Fruit fly (Drosophila melanogaster) whole organism, prepupa: ENCODE measurements around the gene Fit2.
A peak's percentile ranks its signal among the peaks of the same experiment; 100 is the strongest.

Experiments used
- CG10631 ChIP-seq: fragments of 200-800 bp; sonication (Bioruptor generic); optimal IDR thresholded peaks from 2 replicates; lab custom pipeline; 2016; ENCODE audit warnings: missing biosample characterization, missing genetic modification characterization
- CG10669 ChIP-seq: fragments of 200-800 bp; sonication (Bioruptor generic); optimal IDR thresholded peaks from 3 replicates; lab custom pipeline; 2018; ENCODE audit warnings: missing biosample characterization, mild to moderate bottlenecking, missing genetic modification characterization, moderate library complexity
- CG11762 ChIP-seq: fragments of 200-800 bp; sonication (Bioruptor generic); optimal IDR thresholded peaks from 3 replicates; lab custom pipeline; 2016; ENCODE audit warnings: missing biosample characterization, missing genetic modification characterization; ENCODE audit not compliant: insufficient read depth
- CG11902 ChIP-seq: fragments of 200-800 bp; sonication (Bioruptor generic); optimal IDR thresholded peaks from 3 replicates; lab custom pipeline; 2016; ENCODE audit warnings: missing biosample characterization, missing genetic modification characterization
- CG1621 ChIP-seq: fragments of 200-800 bp; sonication (Bioruptor generic); optimal IDR thresholded peaks from 3 replicates; lab custom pipeline; 2018; ENCODE audit warnings: missing biosample characterization, mild to moderate bottlenecking, missing genetic modification characterization
- CG16779 ChIP-seq: fragments of 200-800 bp; sonication (Bioruptor generic); optimal IDR thresholded peaks from 3 replicates; lab custom pipeline; 2017; ENCODE audit warnings: missing biosample characterization, mild to moderate bottlenecking, missing genetic modification characterization
- CG32006 ChIP-seq: fragments of 200-800 bp; sonication (Bioruptor generic); optimal IDR thresholded peaks from 3 replicates; lab custom pipeline; 2017; ENCODE audit warnings: missing biosample characterization, mild to moderate bottlenecking, missing genetic modification characterization
- CG3919 ChIP-seq: fragments of 200-800 bp; sonication (Bioruptor generic); optimal IDR thresholded peaks from 3 replicates; lab custom pipeline; 2016; ENCODE audit warnings: missing biosample characterization, missing genetic modification characterization
- CG6163 ChIP-seq: fragments of 200-800 bp; sonication (Bioruptor generic); IDR thresholded peaks from 3 replicates; pipeline ENCODE4 v1.3.6; 2022; ENCODE audit warnings: missing biosample characterization, missing genetic modification characterization
- CG6276 ChIP-seq: fragments of 200-800 bp; sonication (Bioruptor generic); optimal IDR thresholded peaks from 2 replicates; lab custom pipeline; 2017; ENCODE audit warnings: missing biosample characterization, mild to moderate bottlenecking, missing genetic modification characterization
- CG6792 ChIP-seq: fragments of 200-800 bp; sonication (Bioruptor generic); optimal IDR thresholded peaks from 3 replicates; lab custom pipeline; 2016; ENCODE audit warnings: missing biosample characterization, missing genetic modification characterization
- CG6854 ChIP-seq: fragments of 200-800 bp; sonication (Bioruptor generic); optimal IDR thresholded peaks from 2 replicates; lab custom pipeline; 2017; ENCODE audit warnings: missing biosample characterization, mild to moderate bottlenecking, missing genetic modification characterization
- CG8119 ChIP-seq: fragments of 200-800 bp; sonication (Bioruptor generic); IDR thresholded peaks from 3 replicates; pipeline ENCODE4 v1.3.6; 2022; ENCODE audit warnings: missing biosample characterization, missing genetic modification characterization
- CG8319 ChIP-seq: fragments of 200-800 bp; sonication (Bioruptor generic); optimal IDR thresholded peaks from 3 replicates; lab custom pipeline; 2016; ENCODE audit warnings: missing biosample characterization, missing genetic modification characterization
- CG8632 ChIP-seq: fragments of 200-800 bp; sonication (Bioruptor generic); optimal IDR thresholded peaks from 3 replicates; lab custom pipeline; 2016; ENCODE audit warnings: missing biosample characterization, missing genetic modification characterization
- Eip78C ChIP-seq: fragments of 200-800 bp; sonication (Bioruptor generic); peaks from one replicate; lab custom pipeline; 2016; ENCODE audit warnings: missing biosample characterization, missing genetic modification characterization
- Eip93F ChIP-seq: fragments of 200-800 bp; sonication (Bioruptor generic); optimal IDR thresholded peaks from 2 replicates; lab custom pipeline; 2016; ENCODE audit warnings: missing biosample characterization, mild to moderate bottlenecking, missing genetic modification characterization
- Ets21C ChIP-seq: fragments of 200-800 bp; sonication (Bioruptor generic); optimal IDR thresholded peaks from 3 replicates; lab custom pipeline; 2016; ENCODE audit warnings: missing biosample characterization, missing genetic modification characterization
- Ets96B ChIP-seq: fragments of 200-800 bp; optimal IDR thresholded peaks from 2 replicates; lab custom pipeline; 2019; ENCODE audit warnings: missing biosample characterization, mild to moderate bottlenecking, missing genetic modification characterization, moderate library complexity
- Hr38 ChIP-seq: sonication (Bioruptor generic); optimal IDR thresholded peaks from 2 replicates; lab custom pipeline; 2016; ENCODE audit warnings: missing biosample characterization, missing genetic modification characterization
- Hr4 ChIP-seq: fragments of 200-800 bp; sonication (Bioruptor generic); optimal IDR thresholded peaks from 3 replicates; lab custom pipeline; 2016; ENCODE audit warnings: missing biosample characterization, missing genetic modification characterization
- Lpt ChIP-seq: fragments of 200-800 bp; sonication (Bioruptor generic); optimal IDR thresholded peaks from 3 replicates; lab custom pipeline; 2016; ENCODE audit warnings: missing biosample characterization, missing genetic modification characterization
- Smox ChIP-seq: fragments of 200-800 bp; sonication (Bioruptor generic); optimal IDR thresholded peaks from 3 replicates; lab custom pipeline; 2016; ENCODE audit warnings: missing biosample characterization, missing genetic modification characterization
- Sox14 ChIP-seq: fragments of 200-800 bp; sonication (Bioruptor generic); optimal IDR thresholded peaks from 3 replicates; lab custom pipeline; 2016; ENCODE audit warnings: missing biosample characterization, missing genetic modification characterization
- Sox15 ChIP-seq: fragments of 200-800 bp; sonication (Bioruptor generic); optimal IDR thresholded peaks from 3 replicates; lab custom pipeline; 2016; ENCODE audit warnings: missing biosample characterization, missing genetic modification characterization
- acj6 ChIP-seq: fragments of 200-800 bp; sonication (Bioruptor generic); optimal IDR thresholded peaks from 3 replicates; lab custom pipeline; 2016; ENCODE audit warnings: missing biosample characterization, missing genetic modification characterization
- cyc ChIP-seq: fragments of 200-800 bp; sonication (Bioruptor generic); optimal IDR thresholded peaks from 3 replicates; lab custom pipeline; 2016; ENCODE audit warnings: missing biosample characterization, missing genetic modification characterization
- eg ChIP-seq: fragments of 200-800 bp; sonication (Bioruptor generic); IDR thresholded peaks from 3 replicates; pipeline ENCODE4 v1.3.6; 2022; ENCODE audit warnings: missing biosample characterization, missing genetic modification characterization
- fd59A ChIP-seq: fragments of 200-800 bp; sonication (Bioruptor generic); optimal IDR thresholded peaks from 2 replicates; lab custom pipeline; 2017; ENCODE audit warnings: missing biosample characterization, mild to moderate bottlenecking, missing genetic modification characterization, missing genetic modification reagents
- fd85E ChIP-seq: fragments of 200-800 bp; sonication (Bioruptor generic); optimal IDR thresholded peaks from 3 replicates; lab custom pipeline; 2016; ENCODE audit warnings: missing biosample characterization, missing genetic modification characterization
- fkh ChIP-seq: fragments of 200-800 bp; sonication (Bioruptor generic); optimal IDR thresholded peaks from 3 replicates; lab custom pipeline; 2017; ENCODE audit warnings: missing biosample characterization, mild to moderate bottlenecking, missing genetic modification characterization, moderate library complexity
- net ChIP-seq: fragments of 200-800 bp; sonication (Bioruptor generic); optimal IDR thresholded peaks from 3 replicates; lab custom pipeline; 2016; ENCODE audit warnings: missing biosample characterization, missing genetic modification characterization
- pdm3 ChIP-seq: fragments of 200-800 bp; sonication (Bioruptor generic); optimal IDR thresholded peaks from 3 replicates; lab custom pipeline; 2016; ENCODE audit warnings: missing biosample characterization, missing genetic modification characterization
- salr ChIP-seq, 2 experiments: fragments of 200-800 bp; sonication (Bioruptor generic); optimal IDR thresholded peaks; 3 replicates each; lab custom pipeline; 2016 to 2018; ENCODE audit warnings: missing biosample characterization in 2 of 2, missing genetic modification characterization in 2 of 2, mild to moderate bottlenecking in 1 of 2
- spab ChIP-seq: fragments of 200-800 bp; sonication (Bioruptor generic); optimal IDR thresholded peaks from 2 replicates; lab custom pipeline; 2017; ENCODE audit warnings: missing biosample characterization, mild to moderate bottlenecking, missing genetic modification characterization, missing genetic modification reagents
- ss ChIP-seq, 2 experiments: fragments of 200-800 bp; sonication (Bioruptor generic); optimal IDR thresholded peaks; 2 replicates in 1 of 2; 3 replicates in 1 of 2; lab custom pipeline; 2017 to 2018; ENCODE audit warnings: mild to moderate bottlenecking in 2 of 2, missing biosample characterization in 2 of 2, missing genetic modification characterization in 2 of 2, moderate library complexity in 1 of 2
- topi ChIP-seq: fragments of 200-800 bp; sonication (Bioruptor generic); optimal IDR thresholded peaks from 3 replicates; lab custom pipeline; 2016; ENCODE audit warnings: missing biosample characterization, missing genetic modification characterization
- vri ChIP-seq: fragments of 200-800 bp; sonication (Bioruptor generic); optimal IDR thresholded peaks from 3 replicates; lab custom pipeline; 2016; ENCODE audit warnings: missing biosample characterization, mild to moderate bottlenecking, missing genetic modification characterization

Fit2 gene

dm6 chr3L:17015663-17016575 is 8.2 kb upstream of the Fit2 start, which contains the start of the genes CG6664 and CG7728 (continued):
- TF ChIP-seq CG6792 (peak; percentile 14), CG1621 (tag; lab: Kevin White, UChicago) (no peak), CG6854 (GFP tag; lab: Kevin White, UChicago) (no peak), CG16779 (no peak), net (no peak), fd85E (GFP tag; lab: Kevin White, UChicago) (no peak), Sox14 (GFP tag; lab: Kevin White, UChicago) (peak; percentile 42), Lpt (GFP tag; lab: Kevin White, UChicago) (peak; percentile 19), CG11902 (GFP tag; lab: Kevin White, UChicago) (peak; percentile 41), eg (GFP tag; lab: Robert Waterston, UW) (no peak; the same call in 2 of the 3 replicates), vri (GFP tag; lab: Kevin White, UChicago) (no peak), CG3919 (GFP tag; lab: Kevin White, UChicago) (peak; percentile 33), salr (GFP tag; optimal IDR thresholded peaks at IDR 0.05; lab: Kevin White, UChicago) (no peak), CG10631 (GFP tag; lab: Kevin White, UChicago) (no peak), CG32006 (GFP tag; lab: Kevin White, UChicago) (no peak), spab (GFP tag; lab: Kevin White, UChicago) (no peak), Ets96B (no peak), ss (GFP tag; optimal IDR thresholded peaks at IDR 0.05; lab: Kevin White, UChicago) (no peak), Hr4 (GFP tag; lab: Kevin White, UChicago) (no peak), Smox (GFP tag; lab: Kevin White, UChicago) (no peak), Sox15 (GFP tag; lab: Kevin White, UChicago) (peak; percentile 42), fd59A (GFP tag; lab: Kevin White, UChicago) (peak; percentile 34), acj6 (GFP tag; lab: Kevin White, UChicago) (no peak), pdm3 (GFP tag; lab: Kevin White, UChicago) (no peak)

dm6 chr3L:17016576-17016917 is 7.6 kb upstream of the Fit2 start:
- TF ChIP-seq Ets96B = no peak
- no peak for TF ChIP-seq CG8319 (GFP tag; lab: Kevin White, UChicago)
- no peak for TF ChIP-seq topi (GFP tag; lab: Kevin White, UChicago)
- no peak for TF ChIP-seq CG11762 (GFP tag; lab: Kevin White, UChicago)
- no peak for TF ChIP-seq salr (GFP tag; optimal IDR thresholded peaks at IDR 0.05; lab: Kevin White, UChicago)
- TF ChIP-seq acj6 (GFP tag; lab: Kevin White, UChicago) = no peak
- TF ChIP-seq Eip78C (GFP tag; lab: Kevin White, UChicago) = no peak
- no peak for TF ChIP-seq CG8119 (GFP tag; lab: Robert Waterston, UW)
- no peak for TF ChIP-seq Hr38 (GFP tag; lab: Kevin White, UChicago)
- no peak for TF ChIP-seq net
- TF ChIP-seq CG10669 (GFP tag; lab: Kevin White, UChicago) = no peak
- TF ChIP-seq pdm3 (GFP tag; lab: Kevin White, UChicago) = no peak
- no peak for TF ChIP-seq CG8632
- TF ChIP-seq Eip93F = no peak
- TF ChIP-seq fkh (GFP tag; lab: Kevin White, UChicago) = no peak
- no peak for TF ChIP-seq CG6276 (GFP tag; lab: Kevin White, UChicago)
- TF ChIP-seq, all 60 proteins: peak for 0

dm6 chr3L:17022756-17023155 is 1.4 kb upstream of the Fit2 start, which contains the start of gene CG6652:
TSS of gene CG6652 (minus strand) at chr3L:17022856.
- TF ChIP-seq CG8319 (GFP tag; lab: Kevin White, UChicago) (no peak), cyc (no peak), Ets21C (no peak), eg (GFP tag; lab: Robert Waterston, UW) (no peak), CG6163 (GFP tag; lab: Robert Waterston, UW) (no peak), ss (GFP tag; optimal IDR thresholded peaks at IDR 0.05; lab: Kevin White, UChicago) (no peak), CG10631 (GFP tag; lab: Kevin White, UChicago) (no peak), Ets96B (no peak), CG11902 (GFP tag; lab: Kevin White, UChicago) (no peak), Hr38 (GFP tag; lab: Kevin White, UChicago) (no peak)
